Fruit fly (Drosophila melanogaster): ENCODE data around the gene Pfdn6.
A peak's percentile ranks its signal among the peaks of the same experiment; 100 is the strongest.

The Pfdn6 gene

dm6 chr3L:19913328-19913936, 10.0 kb upstream of the Pfdn6 start, which contains the start of gene Mtr3:
Gene Mtr3 (minus strand): TSS chr3L:19913715.
- TF ChIP-seq psq (optimal IDR thresholded peaks at IDR 0.05) (no peak), usp (GFP tag; optimal IDR thresholded peaks at IDR 0.05) (no peak), EcR (GFP tag; optimal IDR thresholded peaks at IDR 0.05) (no peak), Dll (optimal IDR thresholded peaks at IDR 0.05) (no peak), CG8478 (optimal IDR thresholded peaks at IDR 0.05) (no peak), pan (optimal IDR thresholded peaks at IDR 0.05) (no peak)

DNA sequence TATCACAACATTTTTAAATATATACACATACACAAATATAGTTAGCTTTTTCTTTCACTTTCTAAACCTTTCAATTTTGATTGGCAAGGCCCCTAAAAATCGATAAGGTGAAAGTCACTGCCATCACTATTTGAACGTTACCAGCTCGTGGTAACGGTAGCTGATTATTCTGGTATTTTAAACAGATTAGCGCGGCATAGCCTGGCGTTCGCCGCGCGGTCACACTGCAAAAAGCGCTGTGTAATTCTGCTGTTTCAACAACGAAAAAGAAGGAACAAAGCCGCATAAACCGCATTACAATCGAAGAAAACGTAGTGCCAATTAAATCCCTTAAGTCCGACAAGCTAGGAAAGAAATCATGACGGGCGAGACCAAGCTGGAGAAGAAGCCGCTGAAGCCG, 8.6 kb upstream of the Pfdn6 start, which contains the start of gene Rpn1:
Gene Rpn1 (plus strand): TSS at position 219 of the 400 bp plus-strand sequence.
- TF ChIP-seq CG8478 (optimal IDR thresholded peaks at IDR 0.05) (no peak), pan (optimal IDR thresholded peaks at IDR 0.05) (no peak), Dll (optimal IDR thresholded peaks at IDR 0.05) (no peak), usp (GFP tag; optimal IDR thresholded peaks at IDR 0.05) (no peak), psq (optimal IDR thresholded peaks at IDR 0.05) (no peak), EcR (GFP tag; optimal IDR thresholded peaks at IDR 0.05) (no peak)

DNA sequence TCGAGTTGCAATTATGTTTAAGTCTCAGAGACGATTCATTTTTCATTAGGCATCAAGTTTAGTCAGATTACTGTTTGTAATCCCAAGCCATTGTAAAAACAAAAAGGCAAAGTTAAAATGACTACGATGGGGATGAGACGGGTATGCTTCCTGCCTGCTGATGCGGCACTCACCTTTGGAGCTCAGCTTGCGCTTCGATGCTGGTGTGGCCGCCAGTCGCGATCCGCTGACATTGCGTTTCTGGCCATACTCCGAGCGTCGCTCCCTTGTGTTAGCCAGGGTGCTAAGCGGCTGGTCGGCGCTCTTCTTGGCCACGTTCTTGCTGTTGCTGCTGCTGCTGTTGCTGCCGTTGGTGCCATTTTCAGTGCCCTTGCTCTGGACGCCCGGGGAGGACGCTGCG, 3.5 kb upstream of the Pfdn6 start:
- TF ChIP-seq Dll (optimal IDR thresholded peaks at IDR 0.05) (no peak), EcR (GFP tag; optimal IDR thresholded peaks at IDR 0.05) (no peak), usp (GFP tag; optimal IDR thresholded peaks at IDR 0.05) (no peak), CG8478 (optimal IDR thresholded peaks at IDR 0.05) (no peak), psq (optimal IDR thresholded peaks at IDR 0.05) (no peak), pan (optimal IDR thresholded peaks at IDR 0.05) (no peak)

- TF ChIP-seq EcR (GFP tag; optimal IDR thresholded peaks at IDR 0.05) (no peak), usp (GFP tag; optimal IDR thresholded peaks at IDR 0.05) (no peak), psq (optimal IDR thresholded peaks at IDR 0.05) (no peak), CG8478 (optimal IDR thresholded peaks at IDR 0.05) (no peak), Dll (optimal IDR thresholded peaks at IDR 0.05) (no peak), pan (optimal IDR thresholded peaks at IDR 0.05) (no peak)
These were observed 1.4 kb downstream of the Pfdn6 start, which contains the start of gene Grasp65 for dm6 chr3L:19924771-19925304. Gene Grasp65 (plus strand): TSS chr3L:19924943.

DNA sequence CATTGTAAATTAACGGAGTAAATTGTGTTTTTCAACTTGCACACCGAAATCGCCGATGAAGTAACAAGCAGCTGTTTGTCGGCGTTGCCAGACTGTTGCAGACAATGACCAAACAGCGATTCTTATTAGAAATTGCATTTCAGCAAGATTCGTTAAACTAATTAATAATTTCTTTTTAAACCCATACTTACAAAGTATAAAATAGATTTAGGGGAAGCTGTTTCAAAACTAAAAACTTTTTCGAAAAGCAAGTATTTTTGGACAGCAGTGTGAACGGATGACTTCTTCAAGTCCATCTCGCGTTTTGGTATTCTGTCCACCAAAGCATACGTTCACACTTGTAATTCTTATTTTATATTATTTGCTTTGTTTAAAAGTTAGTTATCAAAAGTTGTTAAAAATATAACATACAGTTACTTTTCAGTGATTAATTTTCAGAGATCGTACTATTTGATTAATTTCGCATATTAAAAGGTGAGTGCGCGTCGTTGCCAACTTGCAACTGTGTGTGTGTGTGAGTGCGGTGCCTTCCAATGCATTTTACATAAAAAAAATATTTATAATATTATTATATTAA, 5.1 kb downstream of the Pfdn6 start, which contains the start of the genes CG8004 and RhoGDI:
Gene CG8004 (minus strand): TSS at position 74 of the 577 bp plus-strand sequence.
Gene RhoGDI (plus strand): TSS at position 309 of the 577 bp plus-strand sequence.
- TF ChIP-seq psq (optimal IDR thresholded peaks at IDR 0.05) (no peak), CG8478 (optimal IDR thresholded peaks at IDR 0.05) (no peak), EcR (GFP tag; optimal IDR thresholded peaks at IDR 0.05) (no peak), Dll (optimal IDR thresholded peaks at IDR 0.05) (no peak), usp (GFP tag; optimal IDR thresholded peaks at IDR 0.05) (no peak), pan (optimal IDR thresholded peaks at IDR 0.05) (no peak)

dm6 chr3L:19929051-19929718, 5.7 kb downstream of the Pfdn6 start:
- TF ChIP-seq EcR (GFP tag; optimal IDR thresholded peaks at IDR 0.05) (no peak), psq (optimal IDR thresholded peaks at IDR 0.05) (no peak), CG8478 (optimal IDR thresholded peaks at IDR 0.05) (no peak), Dll (optimal IDR thresholded peaks at IDR 0.05) (no peak), pan (optimal IDR thresholded peaks at IDR 0.05) (no peak), usp (GFP tag; optimal IDR thresholded peaks at IDR 0.05) (no peak)

dm6 chr3L:19929719-19930334, 6.4 kb downstream of the Pfdn6 start:
- TF ChIP-seq CG8478 (optimal IDR thresholded peaks at IDR 0.05) (no peak), usp (GFP tag; optimal IDR thresholded peaks at IDR 0.05) (no peak), Dll (optimal IDR thresholded peaks at IDR 0.05) (no peak), psq (optimal IDR thresholded peaks at IDR 0.05) (no peak), pan (optimal IDR thresholded peaks at IDR 0.05) (peak; percentile 31), EcR (GFP tag; optimal IDR thresholded peaks at IDR 0.05) (no peak)

dm6 chr3L:19931391-19931790, 7.9 kb downstream of the Pfdn6 start, which contains the start of gene CG46462:
Gene CG46462 (plus strand): TSS chr3L:19931691.
- TF ChIP-seq Dll (optimal IDR thresholded peaks at IDR 0.05): no peak
- no peak for TF ChIP-seq EcR (GFP tag; optimal IDR thresholded peaks at IDR 0.05)
- no peak for TF ChIP-seq usp (GFP tag; optimal IDR thresholded peaks at IDR 0.05)
- TF ChIP-seq psq (optimal IDR thresholded peaks at IDR 0.05): no peak
- TF ChIP-seq pan (optimal IDR thresholded peaks at IDR 0.05): no peak
- no peak for TF ChIP-seq CG8478 (optimal IDR thresholded peaks at IDR 0.05)

- TF ChIP-seq CG8478 (optimal IDR thresholded peaks at IDR 0.05): no peak
- no peak for TF ChIP-seq Dll (optimal IDR thresholded peaks at IDR 0.05)
These were observed 9.4 kb downstream of the Pfdn6 start for dm6 chr3L:19932917-19933316.

dm6 chr3L:19939024-19939423, 15.6 kb downstream of the Pfdn6 start, which contains the start of gene Ac76E:
Gene Ac76E (plus strand): TSS chr3L:19939287.
- TF ChIP-seq Dll (optimal IDR thresholded peaks at IDR 0.05): no peak
- TF ChIP-seq usp (GFP tag; optimal IDR thresholded peaks at IDR 0.05): no peak

dm6 chr3L:19940349-19940748, 16.9 kb downstream of the Pfdn6 start:
- no peak for TF ChIP-seq usp (GFP tag; optimal IDR thresholded peaks at IDR 0.05)

DNA sequence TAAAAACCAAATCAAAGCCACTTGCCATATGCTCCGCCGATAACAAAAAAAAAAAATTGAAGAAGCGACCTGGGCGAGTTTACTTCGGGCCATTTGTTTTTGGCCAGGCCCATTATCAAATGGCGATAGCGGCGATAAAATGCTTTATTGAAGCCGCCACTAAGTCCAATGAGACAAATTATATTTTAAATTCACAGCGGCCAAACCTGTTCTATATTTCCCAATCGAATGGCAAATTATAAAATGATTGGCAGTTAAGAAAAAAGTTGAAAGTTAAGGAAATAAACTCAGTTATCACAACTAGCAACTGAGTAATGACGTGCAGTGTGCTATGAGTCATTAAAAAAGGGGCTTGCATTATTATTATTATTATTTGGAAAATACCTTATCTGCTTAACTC, 17.7 kb downstream of the Pfdn6 start:
- TF ChIP-seq Dll (optimal IDR thresholded peaks at IDR 0.05) (no peak), EcR (GFP tag; optimal IDR thresholded peaks at IDR 0.05) (no peak), pan (optimal IDR thresholded peaks at IDR 0.05) (no peak), psq (optimal IDR thresholded peaks at IDR 0.05) (no peak), usp (GFP tag; optimal IDR thresholded peaks at IDR 0.05) (no peak), CG8478 (optimal IDR thresholded peaks at IDR 0.05) (no peak)

Measured in whole organism.